Fruit fly (Drosophila melanogaster) whole organism, larva: Measurements from ENCODE around the gene msd1.

Experiments used
- noc ChIP-seq: fragments of 200-800 bp; sonication (Bioruptor generic); optimal IDR thresholded peaks from 3 replicates; lab custom pipeline; 2019; ENCODE audit warnings: missing biosample characterization, mild to moderate bottlenecking, missing genetic modification characterization, moderate library complexity

The msd1 gene

DNA sequence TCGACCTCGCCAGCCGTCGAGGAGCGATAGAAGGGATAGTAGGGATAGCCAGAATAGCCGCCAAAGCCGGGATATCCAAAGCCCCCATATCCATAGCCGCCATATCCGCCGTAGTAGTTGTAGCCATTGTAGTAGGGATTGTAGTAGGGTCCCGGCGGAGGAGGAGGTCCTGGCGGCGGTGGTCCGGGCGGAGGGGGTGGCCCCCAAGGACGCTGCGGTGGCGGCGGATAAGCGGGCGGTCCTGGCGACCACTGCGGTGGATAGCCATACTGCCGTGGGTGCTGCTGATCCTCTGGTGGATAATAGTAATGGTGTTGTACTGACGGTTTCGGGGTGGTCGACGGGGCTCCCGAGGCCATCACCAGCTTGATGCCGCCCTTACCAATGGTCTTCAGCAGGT is 9.4 kb upstream of the msd1 start:
- TF ChIP-seq noc (tag; lab: Kevin White, UChicago) = no peak

dm6 chr3L:1322706-1323105 is 8.8 kb upstream of the msd1 start, which contains the start of gene CG9184:
TSS of gene CG9184 (minus strand) at chr3L:1322806.
- TF ChIP-seq noc (tag; lab: Kevin White, UChicago) = no peak

- TF ChIP-seq noc (tag; lab: Kevin White, UChicago) = peak; percentile 14
Measured at dm6 chr3L:1323136-1323535, 8.4 kb upstream of the msd1 start.

DNA sequence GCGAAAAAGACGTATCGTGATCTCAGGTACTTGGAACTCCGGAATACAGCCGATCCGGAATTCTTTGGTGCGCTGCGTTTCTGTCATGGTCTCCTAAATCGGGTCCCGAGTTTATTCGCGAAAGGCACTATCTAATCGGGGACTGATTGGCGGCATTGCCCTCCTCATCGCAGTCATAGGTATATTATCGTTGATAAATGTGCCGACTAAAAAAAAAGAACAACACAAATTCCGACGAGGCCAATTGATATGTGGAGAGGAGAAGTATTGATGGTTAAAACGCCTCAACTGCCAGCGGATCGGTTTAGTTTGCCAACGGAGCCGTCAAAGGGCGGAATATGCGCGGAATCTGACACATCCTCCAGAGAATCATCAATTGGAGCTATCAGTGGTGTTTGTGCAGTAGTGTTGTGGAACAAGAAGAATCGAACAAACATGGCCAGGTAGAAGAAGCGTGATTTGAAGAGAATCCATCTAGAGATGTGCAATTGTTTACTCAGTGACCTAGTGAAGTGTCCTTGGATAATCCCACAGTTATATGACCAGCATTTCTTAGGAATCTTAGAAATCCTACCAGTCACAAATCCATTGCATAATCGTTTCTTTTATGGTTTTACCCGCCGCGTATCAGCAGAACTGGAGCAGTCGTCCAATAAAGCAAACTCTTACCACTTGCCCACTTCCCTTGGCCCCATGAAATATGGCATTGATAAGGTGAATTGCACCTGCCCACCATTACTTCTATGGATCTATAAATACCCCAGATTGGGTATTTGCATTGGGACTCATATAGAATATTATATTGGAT is 6.5 kb upstream of the msd1 start:
- no peak for TF ChIP-seq noc (tag; lab: Kevin White, UChicago)

DNA sequence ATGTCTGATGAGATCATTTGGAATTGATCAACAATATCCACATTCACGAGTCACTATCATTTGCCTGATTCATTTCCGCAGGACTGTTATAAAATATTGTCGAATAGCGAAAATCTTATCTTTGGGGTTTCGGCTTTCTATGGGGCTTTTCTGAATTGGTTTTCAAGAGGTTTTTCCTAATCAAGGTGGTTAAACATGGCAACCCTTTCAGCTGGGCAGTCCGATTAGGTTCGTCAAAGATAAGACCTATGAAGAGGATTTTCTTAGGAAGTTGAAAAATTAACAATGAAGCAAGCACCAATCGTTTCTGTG is 6.0 kb upstream of the msd1 start:
- no peak for TF ChIP-seq noc (tag; lab: Kevin White, UChicago)

- no peak for TF ChIP-seq noc (tag; lab: Kevin White, UChicago)
Measured at dm6 chr3L:1329724-1330123, 1.8 kb upstream of the msd1 start, which contains the start of gene ND-ACP. TSS of gene ND-ACP (plus strand) at chr3L:1329949.

- no peak for TF ChIP-seq noc (tag; lab: Kevin White, UChicago)
Measured at dm6 chr3L:1330420-1330819, 1.1 kb upstream of the msd1 start.

DNA sequence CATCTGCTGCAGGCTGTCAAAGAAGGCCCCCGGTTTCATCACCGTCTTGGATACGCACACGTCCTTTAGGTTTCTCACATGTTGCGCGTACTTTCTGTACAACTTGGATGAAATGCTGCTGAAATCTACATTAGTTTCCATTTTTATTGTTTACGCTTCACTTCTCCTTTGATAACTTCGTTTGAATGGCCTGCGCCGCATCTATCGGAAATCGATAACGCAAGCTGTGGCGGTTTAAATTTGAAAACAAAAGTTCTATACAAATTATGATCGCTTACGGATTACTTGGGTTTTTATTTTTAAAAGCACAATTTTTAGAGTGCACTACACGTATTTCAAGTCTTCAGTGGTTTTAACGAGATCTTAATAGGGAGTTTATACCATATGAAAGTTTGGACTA is 1.4 kb downstream of the msd1 start, which contains the start of gene msd5:
Gene msd5, minus strand, starts transcription at position 174 of the 400 bp plus-strand sequence.
- TF ChIP-seq noc (tag; lab: Kevin White, UChicago) = no peak

DNA sequence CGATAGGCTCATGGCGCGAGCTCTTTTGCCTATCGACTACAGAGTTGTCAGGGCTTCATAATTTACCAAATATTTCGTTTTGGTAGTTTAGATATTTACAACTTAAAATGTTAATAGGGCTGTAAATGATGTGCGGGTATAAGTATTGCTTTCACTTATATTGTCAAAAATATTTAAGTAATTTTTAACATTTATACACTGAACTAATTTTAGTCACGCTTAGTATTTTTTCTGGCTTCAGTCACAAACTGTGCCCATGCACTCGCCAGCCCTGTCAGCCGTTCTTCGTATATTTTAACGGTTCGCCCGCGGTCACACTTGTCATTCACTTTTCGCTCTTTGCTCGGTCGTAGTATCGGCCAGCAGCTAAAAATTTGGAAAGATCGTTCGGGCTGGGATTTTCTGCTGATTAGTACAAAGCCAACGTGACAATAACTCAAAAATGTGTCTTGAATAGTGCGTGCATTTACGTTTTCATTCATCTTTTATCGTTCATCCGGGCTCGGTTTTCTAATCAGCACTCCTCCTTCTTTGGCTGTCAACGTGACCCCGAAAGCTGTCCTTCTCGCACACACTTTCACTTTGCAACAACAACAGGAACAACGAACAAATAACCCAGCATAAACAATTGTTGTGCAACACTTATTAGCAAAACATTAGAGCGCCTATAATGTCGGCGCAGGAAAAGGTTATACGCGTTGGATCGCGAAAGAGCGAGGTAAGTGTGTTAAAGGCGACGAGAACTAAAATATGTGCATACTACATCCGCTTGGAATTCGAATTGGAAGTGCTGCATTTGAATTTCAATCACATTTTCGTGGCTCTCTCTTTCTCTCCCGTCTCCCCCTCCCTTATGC is 3.3 kb downstream of the msd1 start, which contains the start of the genes Hmbs and CG2211:
Gene Hmbs, plus strand, starts transcription at position 319 of the 857 bp plus-strand sequence.
Gene CG2211, minus strand, starts transcription at position 789 of the 857 bp plus-strand sequence.
- TF ChIP-seq noc (tag; lab: Kevin White, UChicago) = peak; percentile 82

DNA sequence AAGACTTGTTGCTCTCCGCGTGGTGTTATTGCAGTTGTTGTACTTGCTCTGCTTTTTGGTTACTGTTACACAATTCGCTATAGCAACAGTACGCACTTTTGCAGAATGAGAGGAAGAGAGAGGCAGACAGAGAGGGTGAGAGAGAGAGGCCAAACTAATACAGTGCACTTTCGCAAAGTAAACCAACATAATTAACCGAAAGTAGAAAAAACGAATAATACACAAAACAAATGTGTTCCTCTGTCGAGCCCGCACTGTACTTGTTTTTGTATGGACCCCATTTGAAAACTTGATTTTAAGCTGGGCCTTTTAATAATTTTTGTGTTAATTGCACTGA is 3.9 kb downstream of the msd1 start:
- TF ChIP-seq noc (tag; lab: Kevin White, UChicago) = peak; percentile 45

DNA sequence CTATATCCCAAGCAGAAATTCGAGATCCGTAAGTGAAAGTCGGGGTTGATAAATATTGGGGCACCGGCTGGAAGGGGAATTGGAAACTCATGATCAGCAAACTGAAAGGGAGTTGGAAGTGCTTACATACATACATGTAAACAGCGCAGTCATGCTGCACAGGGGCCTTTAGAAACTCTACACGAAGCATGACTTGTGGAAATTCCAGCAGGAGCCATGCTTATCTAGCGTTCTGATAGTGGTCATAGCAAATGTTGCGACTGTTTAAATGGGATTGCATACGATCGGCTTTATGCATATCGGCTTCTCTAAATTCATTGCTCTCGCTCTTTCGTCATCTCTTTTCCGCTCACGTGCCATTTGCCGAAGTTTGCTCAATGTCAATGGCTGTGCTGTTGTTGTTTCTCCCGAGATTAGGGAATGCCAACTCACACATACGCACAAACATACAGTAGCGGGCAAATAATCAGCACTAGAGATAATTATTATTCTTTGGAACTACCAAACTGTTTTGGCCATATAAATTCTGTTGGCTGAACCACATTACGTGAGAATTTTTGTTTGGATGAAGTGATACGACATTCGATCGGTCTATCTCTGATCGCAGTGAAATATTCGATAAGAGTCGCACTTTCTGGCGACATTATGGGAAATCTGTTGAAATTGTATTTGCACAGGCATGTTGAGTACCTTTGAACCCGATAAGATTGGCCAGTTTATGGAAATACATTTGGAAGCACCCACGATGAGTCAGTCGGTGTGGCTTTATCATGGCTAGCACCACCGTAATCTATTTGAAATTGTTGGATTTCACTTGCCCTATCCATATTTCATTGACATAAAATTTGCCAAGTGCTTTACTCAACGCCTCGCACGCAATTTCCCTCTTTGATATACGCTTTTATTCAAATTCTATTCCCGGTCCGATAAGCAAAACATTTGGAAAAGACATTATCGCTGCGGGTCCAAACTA is 4.7 kb downstream of the msd1 start:
- peak; percentile 84 for TF ChIP-seq noc (tag; lab: Kevin White, UChicago)

DNA sequence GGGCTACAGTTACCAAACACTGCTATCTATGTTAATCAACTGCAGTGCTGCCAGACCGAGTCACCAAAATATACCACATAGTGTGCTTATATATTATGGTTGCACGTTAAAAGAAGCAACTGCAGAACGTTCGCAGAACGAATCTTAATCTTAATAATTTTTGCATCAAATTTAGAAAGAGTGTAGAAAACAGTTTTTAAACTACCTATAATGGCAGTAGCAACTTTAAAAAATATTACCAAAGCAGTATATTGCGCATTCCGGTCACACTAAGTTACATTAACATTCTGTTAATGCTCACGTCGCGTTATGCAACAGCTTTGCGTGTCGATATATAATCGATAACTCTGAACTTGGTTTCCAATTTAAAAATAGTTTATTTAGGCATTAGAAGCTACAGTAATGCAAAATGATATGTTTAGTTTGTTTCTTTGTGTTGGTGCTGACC is 10.6 kb downstream of the msd1 start, which contains the start of gene indra:
Gene indra, minus strand, starts transcription at position 271 of the 448 bp plus-strand sequence.
- peak; percentile 64 for TF ChIP-seq noc (tag; lab: Kevin White, UChicago)

dm6 chr3L:1346956-1347587 is 15.5 kb downstream of the msd1 start:
- TF ChIP-seq noc (tag; lab: Kevin White, UChicago) = no peak

- no peak for TF ChIP-seq noc (tag; lab: Kevin White, UChicago)
Measured at dm6 chr3L:1348248-1348647, 16.7 kb downstream of the msd1 start.
